Worm (Caenorhabditis elegans) whole organism, midembryonic: ENCODE data around the gene tra-3.

Experiments
- cog-1 ChIP-seq: sonication (generic microtip); optimal IDR thresholded peaks from 2 replicates; lab custom pipeline; 2016; ENCODE audit warnings: missing genetic modification characterization, missing compliant biosample characterization
- flt-1 ChIP-seq: fragments of 200-800 bp; sonication (Bioruptor generic); IDR thresholded peaks from 2 replicates; pipeline ENCODE4 v1.3.6; 2022; ENCODE audit warnings: missing genetic modification characterization, missing compliant biosample characterization
- klf-2 ChIP-seq: fragments of 200-800 bp; sonication (Bioruptor generic); conservative IDR thresholded peaks from 2 replicates; pipeline ENCODE4 v1.3.6; 2022; ENCODE audit warnings: missing genetic modification reagents, missing genetic modification characterization, missing compliant biosample characterization
- med-1 ChIP-seq: sonication (generic microtip); optimal IDR thresholded peaks from 2 replicates; lab custom pipeline; 2017; ENCODE audit warnings: missing genetic modification characterization, mild to moderate bottlenecking, missing compliant biosample characterization, antibody characterized with exemption, missing genetic modification reagents; ENCODE audit not compliant: insufficient read depth
- ref-1 ChIP-seq: fragments of 200-800 bp; sonication (Bioruptor generic); conservative IDR thresholded peaks from 2 replicates; pipeline ENCODE4 v1.3.6; 2022; ENCODE audit warnings: missing genetic modification reagents, missing genetic modification characterization, missing compliant biosample characterization
- tab-1 ChIP-seq: fragments of 200-800 bp; sonication (Bioruptor generic); IDR thresholded peaks from 2 replicates; pipeline ENCODE4 v1.3.6; 2022; ENCODE audit warnings: missing genetic modification characterization, missing compliant biosample characterization
- ztf-23 ChIP-seq: fragments of 200-800 bp; sonication (Bioruptor generic); IDR thresholded peaks from 2 replicates; pipeline ENCODE4 v1.3.6; 2022; ENCODE audit warnings: missing genetic modification reagents, missing genetic modification characterization, missing compliant biosample characterization

- no peak for TF ChIP-seq med-1 (GFP tag; lab: Kevin White, UChicago)
- no peak for TF ChIP-seq ztf-23
- no peak for TF ChIP-seq klf-2 (GFP tag; lab: Robert Waterston, UW)
- no peak for TF ChIP-seq tab-1 (GFP tag; lab: Robert Waterston, UW)
- no peak for TF ChIP-seq cog-1 (tag; lab: Kevin White, UChicago)
- no peak for TF ChIP-seq ref-1
- TF ChIP-seq flt-1 (GFP tag; lab: Robert Waterston, UW), result no peak
Observed at ce11 chrIV:14421938-14422337, 22.0 kb downstream of the tra-3 start, which contains the start of gene F55B11.7.
